Fruit fly (Drosophila melanogaster): ENCODE data around the gene CG34177.

Gene CG34177

DNA sequence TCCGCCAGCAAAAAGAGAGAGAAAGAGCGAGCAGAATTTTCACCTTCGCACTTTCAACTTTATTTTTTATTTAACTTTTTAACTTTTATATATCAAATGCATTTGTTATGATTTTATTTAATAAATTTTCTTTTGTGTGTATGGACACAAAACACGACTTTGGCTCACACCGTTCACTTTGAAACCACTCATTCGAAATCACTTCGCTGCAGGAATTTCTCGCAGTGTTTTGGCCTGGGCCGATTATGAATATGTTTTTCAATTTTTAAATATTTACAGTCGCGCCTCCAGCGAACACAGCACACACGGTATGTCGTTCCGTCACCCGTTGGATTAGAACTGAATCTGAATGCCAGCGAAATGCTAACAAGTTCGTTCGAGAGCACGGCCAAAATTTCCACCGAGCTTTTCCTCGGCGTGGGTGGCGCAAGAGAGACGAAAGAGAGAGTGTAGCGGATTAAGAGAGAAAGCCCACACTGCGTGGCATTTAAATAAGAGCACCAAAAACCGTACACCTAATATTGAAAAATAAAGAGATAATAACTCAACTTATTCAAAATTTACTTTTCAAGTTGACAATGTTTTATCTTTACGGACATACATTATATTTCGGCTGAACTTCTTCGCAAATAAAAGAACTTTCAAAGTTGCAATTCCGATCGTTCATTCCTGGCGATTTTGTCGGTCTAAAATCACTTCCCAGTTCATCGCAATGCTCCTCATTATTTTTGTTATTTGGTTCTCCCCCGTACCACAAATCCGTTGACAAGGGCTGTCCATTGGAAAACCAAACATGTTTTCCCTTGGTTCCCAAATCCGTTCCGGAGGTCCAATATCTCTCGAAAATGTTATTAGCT lies 7.4 kb downstream of the CG34177 start, which contains the start of gene CG15431 (continued):
- TF ChIP-seq CG2889 (GFP tag; IDR thresholded peaks at IDR 0.05), result peak; percentile 16; the same call in 1 of the 3 replicates
- 0 out of 2 replicates have a peak, but pooled peaks have one; percentile 15 for TF ChIP-seq CG42726 (GFP tag; IDR thresholded peaks at IDR 0.05; ENCODE audit: partially characterized antibody)
- peak; percentile 56 for TF ChIP-seq CG12299 (tag; optimal IDR thresholded peaks at IDR 0.05)
- TF ChIP-seq C15 (GFP tag; IDR thresholded peaks at IDR 0.05), result peak; percentile 46; the same call in 1 of the 3 replicates
- peak; percentile 44 for TF ChIP-seq CG13424 (tag; optimal IDR thresholded peaks at IDR 0.05)
- peak; percentile 49 for TF ChIP-seq fd3F (GFP tag; optimal IDR thresholded peaks at IDR 0.05)
- TF ChIP-seq repo (GFP tag; optimal IDR thresholded peaks at IDR 0.05), result no peak
- peak; percentile 44 for TF ChIP-seq CG9727 (GFP tag; optimal IDR thresholded peaks at IDR 0.05)
- TF ChIP-seq CG9876 (GFP tag; optimal IDR thresholded peaks at IDR 0.05), result no peak
- TF ChIP-seq dm (GFP tag; optimal IDR thresholded peaks at IDR 0.05), result no peak
- peak; percentile 33 for TF ChIP-seq Hsf (GFP tag; optimal IDR thresholded peaks at IDR 0.05)
- TF ChIP-seq dati (GFP tag; IDR thresholded peaks at IDR 0.05), result no peak
- peak; percentile 49 for TF ChIP-seq cwo (GFP tag; optimal IDR thresholded peaks at IDR 0.05)
- TF ChIP-seq hb (GFP tag; IDR thresholded peaks at IDR 0.05; ENCODE audit: partially characterized antibody), result no peak
- no peak for TF ChIP-seq pan (optimal IDR thresholded peaks at IDR 0.05)
- TF ChIP-seq pan (GFP tag; optimal IDR thresholded peaks at IDR 0.05 in 1 of 2, IDR thresholded peaks at IDR 0.05 in 1 of 2), result peak in 1 of 2 experiments; percentile 78
- no peak for TF ChIP-seq Fer2 (tag; optimal IDR thresholded peaks at IDR 0.05)
- no peak for TF ChIP-seq CG8359 (GFP tag; optimal IDR thresholded peaks at IDR 0.05; ENCODE audit: borderline replicate concordance)
- peak; percentile 82 for TF ChIP-seq lab (GFP tag; optimal IDR thresholded peaks at IDR 0.05)
- peak; percentile 21 for TF ChIP-seq CG10274 (GFP tag; optimal IDR thresholded peaks at IDR 0.05)
- TF ChIP-seq CG10959 (GFP tag; IDR thresholded peaks at IDR 0.05), result no peak
- no peak for TF ChIP-seq yki (optimal IDR thresholded peaks at IDR 0.05)
- TF ChIP-seq nau (GFP tag; optimal IDR thresholded peaks at IDR 0.05), result peak; percentile 55
- TF ChIP-seq Pdp1 (GFP tag; optimal IDR thresholded peaks at IDR 0.05), result peak; percentile 11 to 60
- TF ChIP-seq fd102C (GFP tag; optimal IDR thresholded peaks at IDR 0.05), result no peak
- peak; percentile 75 for TF ChIP-seq Hmr (GFP tag; optimal IDR thresholded peaks at IDR 0.05)
- TF ChIP-seq gsb (GFP tag; IDR thresholded peaks at IDR 0.05), result peak; percentile 29; the same call in 1 of the 2 replicates
- peak; percentile 61 for TF ChIP-seq CG12391 (tag; optimal IDR thresholded peaks at IDR 0.05)
- TF ChIP-seq dysf (GFP tag; IDR thresholded peaks at IDR 0.05), result peak; percentile 70
- TF ChIP-seq CG11247 (GFP tag; IDR thresholded peaks at IDR 0.05), result peak; percentile 58
- TF ChIP-seq MBD-R2 (GFP tag; IDR thresholded peaks at IDR 0.05), result peak; percentile 35; the same call in 1 of the 2 replicates
- TF ChIP-seq al (GFP tag; IDR thresholded peaks at IDR 0.05), result 0 out of 2 replicates have a peak, but pooled peaks have one; percentile 37
- TF ChIP-seq Bteb2 (GFP tag; optimal IDR thresholded peaks at IDR 0.05), result peak; percentile 29
- peak; percentile 71 for TF ChIP-seq row (GFP tag; IDR thresholded peaks at IDR 0.05)
- TF ChIP-seq CG15601 (tag; optimal IDR thresholded peaks at IDR 0.05), result no peak
- TF ChIP-seq sim (GFP tag; IDR thresholded peaks at IDR 0.05), result no peak
- TF ChIP-seq hth (optimal IDR thresholded peaks at IDR 0.05), result no peak
- no peak for TF ChIP-seq Six4 (GFP tag; optimal IDR thresholded peaks at IDR 0.05)
- no peak for TF ChIP-seq Dip3 (GFP tag; optimal IDR thresholded peaks at IDR 0.05)
- TF ChIP-seq CG11093 (GFP tag; IDR thresholded peaks at IDR 0.05), result 0 out of 3 replicates have a peak, but pooled peaks have one; percentile 21
- TF ChIP-seq CG1529 (GFP tag; optimal IDR thresholded peaks at IDR 0.05), result no peak
- no peak for TF ChIP-seq gfzf (GFP tag; optimal IDR thresholded peaks at IDR 0.05)
- peak; percentile 23; the same call in 1 of the 3 replicates for TF ChIP-seq croc (GFP tag; conservative IDR thresholded peaks at IDR 0.05)
- peak; percentile 51 for TF ChIP-seq CG7372 (GFP tag; IDR thresholded peaks at IDR 0.05)
- peak; percentile 41 for TF ChIP-seq CG4854 (GFP tag; optimal IDR thresholded peaks at IDR 0.05)
- peak; percentile 35; the same call in 1 of the 2 replicates for TF ChIP-seq CG6272 (GFP tag; IDR thresholded peaks at IDR 0.05)
- peak; percentile 69 for TF ChIP-seq CG2678 (tag; optimal IDR thresholded peaks at IDR 0.05)
- 0 out of 2 replicates have a peak, but pooled peaks have one; percentile 8 for TF ChIP-seq CG14667 (GFP tag; IDR thresholded peaks at IDR 0.05)
- TF ChIP-seq sug (tag; optimal IDR thresholded peaks at IDR 0.05), result peak; percentile 37

All from whole organism, embryonic.